Worm (Caenorhabditis elegans) whole organism, L2 larva: Measurements from ENCODE around the gene ifta-2.

ENCODE experiments used
- mdl-1 ChIP-seq, 2 experiments: fragments of 150-350 bp in 1 of 2; sonication (generic microtip) in 1 of 2; optimal IDR thresholded peaks; 2 replicates each; lab custom pipeline; 2017; ENCODE audit warnings: missing biosample characterization in 2 of 2, missing genetic modification characterization in 2 of 2
- nhr-77 ChIP-seq: fragments of 150-350 bp; optimal IDR thresholded peaks from 2 replicates; lab custom pipeline; 2014; ENCODE audit warnings: missing biosample characterization, missing genetic modification characterization
- unc-62 ChIP-seq: fragments of 150-350 bp; optimal IDR thresholded peaks from 2 replicates; lab custom pipeline; 2014; ENCODE audit warnings: missing biosample characterization, missing genetic modification reagents, missing genetic modification characterization

DNA sequence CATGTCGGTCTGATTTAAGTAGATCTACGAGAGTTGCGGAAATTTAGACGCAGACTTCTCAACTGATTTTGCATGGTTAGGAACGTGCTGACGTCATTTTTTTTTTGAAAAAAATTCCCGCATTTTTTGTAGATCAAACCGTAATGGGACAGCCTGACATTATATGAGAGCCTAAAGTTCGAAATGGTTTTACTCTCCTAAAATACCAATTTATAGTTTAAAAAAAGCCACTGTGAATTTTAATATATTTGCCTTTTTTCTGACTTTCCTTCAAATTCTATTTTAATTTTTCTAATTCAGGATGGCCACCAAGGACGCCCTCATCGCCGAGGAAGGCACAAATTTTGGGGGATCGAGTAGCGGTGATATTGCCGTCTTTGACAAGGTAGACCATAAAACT, 32.8 kb downstream of the ifta-2 start, which contains the start of gene atgp-1:
- TF ChIP-seq unc-62 (GFP tag; lab: Kevin White, UChicago) (no peak), nhr-77 (no peak), mdl-1 (tag; optimal IDR thresholded peaks at IDR 0.05; lab: Kevin White, UChicago) (no peak)
